Fruit fly (Drosophila melanogaster): Measurements from ENCODE around the gene CG46412.

- TF ChIP-seq insv (optimal IDR thresholded peaks at IDR 0.05) (no peak), ttk (optimal IDR thresholded peaks at IDR 0.05) (no peak), Myc (optimal IDR thresholded peaks at IDR 0.05) (no peak), psq (optimal IDR thresholded peaks at IDR 0.05) (no peak), Sin3A (optimal IDR thresholded peaks at IDR 0.05) (no peak), h (optimal IDR thresholded peaks at IDR 0.05) (no peak)
These were observed 9.1 kb downstream of the CG46412 start for dm6 chr3L:11554796-11555195.

Measured in Kc167 (cell line).